Worm (Caenorhabditis elegans) whole organism, midembryonic: Measurements from ENCODE around the gene polg-1.

ENCODE experiments used
- T22C8.4 ChIP-seq: fragments of 200-800 bp; sonication (Bioruptor generic); IDR thresholded peaks from 2 replicates; pipeline ENCODE4 v1.3.6; 2022; ENCODE audit warnings: missing genetic modification characterization, missing compliant biosample characterization
- flt-1 ChIP-seq: fragments of 200-800 bp; sonication (Bioruptor generic); IDR thresholded peaks from 2 replicates; pipeline ENCODE4 v1.3.6; 2022; ENCODE audit warnings: missing genetic modification characterization, missing compliant biosample characterization
- med-1 ChIP-seq: sonication (generic microtip); optimal IDR thresholded peaks from 2 replicates; lab custom pipeline; 2017; ENCODE audit warnings: missing genetic modification characterization, mild to moderate bottlenecking, missing compliant biosample characterization, antibody characterized with exemption, missing genetic modification reagents; ENCODE audit not compliant: insufficient read depth
- tab-1 ChIP-seq: fragments of 200-800 bp; sonication (Bioruptor generic); IDR thresholded peaks from 2 replicates; pipeline ENCODE4 v1.3.6; 2022; ENCODE audit warnings: missing genetic modification characterization, missing compliant biosample characterization
- ztf-29 ChIP-seq: fragments of 200-800 bp; sonication (Bioruptor generic); IDR thresholded peaks from 2 replicates; pipeline ENCODE4 v1.3.6; 2022; ENCODE audit warnings: missing genetic modification reagents, missing genetic modification characterization, missing compliant biosample characterization

ce11 chrII:12242551-12242950 is 42.8 kb upstream of the polg-1 start, which contains the start of gene Y57A10A.24:
- peak; percentile 54; the same call in 1 of the 2 replicates for TF ChIP-seq tab-1
- no peak for TF ChIP-seq flt-1 (GFP tag; lab: Robert Waterston, UW)
- no peak for TF ChIP-seq med-1 (GFP tag; lab: Kevin White, UChicago)
- TF ChIP-seq ztf-29 (GFP tag; lab: Robert Waterston, UW), result no peak
- TF ChIP-seq T22C8.4 (GFP tag; lab: Robert Waterston, UW), result no peak
